Worm (Caenorhabditis elegans): ENCODE results near the gene C01G10.10.
A peak's percentile ranks its signal among the peaks of the same experiment; 100 is the strongest.

The C01G10.10 gene

DNA sequence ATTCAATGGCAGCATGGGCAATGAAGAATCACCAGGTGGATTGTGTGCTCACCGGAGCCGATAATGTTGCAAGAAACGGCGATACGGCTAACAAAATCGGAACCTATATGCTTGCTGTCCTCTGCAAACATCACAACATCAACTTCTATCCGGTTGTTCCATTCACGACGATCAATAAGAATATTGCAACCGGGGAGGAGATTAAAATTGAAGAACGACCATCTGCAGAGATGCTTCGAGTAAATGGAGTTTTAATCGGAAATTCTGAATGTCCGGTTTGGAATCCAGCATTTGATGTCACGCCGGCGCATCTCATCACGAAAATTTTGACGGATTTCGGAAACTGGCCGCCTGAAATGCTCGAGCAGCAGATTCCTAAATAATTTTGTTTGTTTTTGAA lies 1.4 kb upstream of the C01G10.10 start:
- TF ChIP-seq skn-1 (tag; optimal IDR thresholded peaks at IDR 0.05) (no peak), elt-2 (tag; optimal IDR thresholded peaks at IDR 0.05) (peak; percentile 15), ama-1 (optimal IDR thresholded peaks at IDR 0.05) (peak; percentile 84), fos-1 (tag; optimal IDR thresholded peaks at IDR 0.05) (no peak), elt-3 (tag; optimal IDR thresholded peaks at IDR 0.05) (no peak)

DNA sequence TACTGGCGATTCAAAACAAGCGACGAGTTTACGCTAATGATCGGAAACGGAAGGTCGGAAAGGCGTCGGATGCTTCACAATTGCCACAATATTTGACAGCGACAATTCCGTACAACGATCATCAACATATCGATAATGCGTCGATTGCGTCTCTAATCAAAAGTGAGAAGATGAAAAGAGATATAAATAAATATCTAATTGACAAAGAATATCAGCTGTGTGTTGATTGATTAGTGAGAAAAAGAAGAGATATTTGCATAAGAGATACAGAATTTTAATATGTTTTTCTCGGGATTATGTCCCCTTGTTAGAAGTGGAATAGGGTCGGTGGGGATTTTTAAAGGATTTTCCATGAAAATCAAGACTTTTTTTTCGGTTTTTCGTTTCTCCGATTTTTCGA lies 3.7 kb downstream of the C01G10.10 start:
- no peak for TF ChIP-seq fkh-10 (GFP tag; optimal IDR thresholded peaks at IDR 0.05)
- no peak for TF ChIP-seq hmg-11 (tag; optimal IDR thresholded peaks at IDR 0.05)
- no peak for TF ChIP-seq daf-12 (tag; optimal IDR thresholded peaks at IDR 0.05)
- no peak for TF ChIP-seq elt-2 (tag; optimal IDR thresholded peaks at IDR 0.05)
- TF ChIP-seq unc-62 (GFP tag; optimal IDR thresholded peaks at IDR 0.05) = no peak
- no peak for TF ChIP-seq pha-4 (tag; optimal IDR thresholded peaks at IDR 0.05)
- no peak for TF ChIP-seq nhr-12 (tag; optimal IDR thresholded peaks at IDR 0.05)
- TF ChIP-seq sea-2 (GFP tag; optimal IDR thresholded peaks at IDR 0.05) = no peak
- no peak for TF ChIP-seq lsy-12 (tag; optimal IDR thresholded peaks at IDR 0.05)
- TF ChIP-seq jun-1 (tag; optimal IDR thresholded peaks at IDR 0.05) = no peak
- no peak for TF ChIP-seq ceh-28 (tag; optimal IDR thresholded peaks at IDR 0.05)
- TF ChIP-seq nhr-28 (tag; optimal IDR thresholded peaks at IDR 0.05) = no peak
- no peak for TF ChIP-seq zag-1 (tag; optimal IDR thresholded peaks at IDR 0.05)
- TF ChIP-seq elt-1 (tag; optimal IDR thresholded peaks at IDR 0.05) = no peak
- no peak for TF ChIP-seq mml-1 (tag; optimal IDR thresholded peaks at IDR 0.05)
- TF ChIP-seq ztf-4 (tag; optimal IDR thresholded peaks at IDR 0.05) = no peak

DNA sequence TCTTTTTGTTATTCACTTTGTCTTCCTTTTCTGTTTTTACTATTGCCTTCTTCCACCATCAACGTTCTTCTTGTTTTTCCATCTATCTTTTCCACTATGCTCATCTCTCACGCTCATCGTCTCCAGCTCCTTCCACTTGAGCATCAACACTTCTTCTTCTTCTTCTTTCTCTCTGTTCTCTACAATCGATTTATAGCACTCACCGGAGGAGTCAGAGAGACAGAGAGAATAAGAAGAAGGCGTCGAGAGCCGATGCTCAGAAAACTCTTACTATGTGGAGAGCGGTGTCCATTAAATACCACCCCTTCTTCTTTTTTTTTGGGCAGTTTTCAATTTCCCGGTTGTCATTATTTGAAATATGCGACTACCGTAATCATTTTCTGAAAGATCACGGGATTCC lies 7.3 kb downstream of the C01G10.10 start:
- TF ChIP-seq fkh-10 (GFP tag; optimal IDR thresholded peaks at IDR 0.05) (peak; percentile 26), jun-1 (tag; optimal IDR thresholded peaks at IDR 0.05) (no peak), nfya-1 (tag; optimal IDR thresholded peaks at IDR 0.05; ENCODE audit: insufficient read depth) (peak; percentile 51), lin-39 (tag; optimal IDR thresholded peaks at IDR 0.05) (peak; percentile 78), zag-1 (tag; optimal IDR thresholded peaks at IDR 0.05) (no peak), egl-5 (tag; optimal IDR thresholded peaks at IDR 0.05) (peak; percentile 19), lin-15B (tag; optimal IDR thresholded peaks at IDR 0.05) (peak; percentile 30)

DNA sequence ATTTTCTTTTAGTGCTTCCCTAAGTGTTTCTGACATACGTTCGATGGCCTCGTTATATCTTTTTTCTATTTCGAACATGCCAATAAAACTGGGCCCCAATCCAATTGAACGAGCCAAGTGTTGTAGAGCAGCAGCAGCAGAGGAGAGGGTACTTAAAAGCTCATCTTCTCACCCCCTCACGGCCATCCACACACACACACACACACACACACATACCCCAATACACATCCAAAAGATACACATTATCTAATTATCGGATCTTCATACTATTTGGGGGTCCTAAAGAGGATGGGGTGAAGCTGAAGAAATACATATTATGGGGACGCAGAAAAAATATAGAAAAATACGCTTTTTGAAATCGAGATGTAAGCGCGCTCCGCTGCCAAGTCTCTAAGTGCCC lies 9.5 kb downstream of the C01G10.10 start:
- TF ChIP-seq nfya-1 (tag; optimal IDR thresholded peaks at IDR 0.05; ENCODE audit: insufficient read depth) (peak; percentile 6), nhr-23 (tag; optimal IDR thresholded peaks at IDR 0.05) (no peak), egl-5 (tag; optimal IDR thresholded peaks at IDR 0.05) (peak; percentile 78)

DNA sequence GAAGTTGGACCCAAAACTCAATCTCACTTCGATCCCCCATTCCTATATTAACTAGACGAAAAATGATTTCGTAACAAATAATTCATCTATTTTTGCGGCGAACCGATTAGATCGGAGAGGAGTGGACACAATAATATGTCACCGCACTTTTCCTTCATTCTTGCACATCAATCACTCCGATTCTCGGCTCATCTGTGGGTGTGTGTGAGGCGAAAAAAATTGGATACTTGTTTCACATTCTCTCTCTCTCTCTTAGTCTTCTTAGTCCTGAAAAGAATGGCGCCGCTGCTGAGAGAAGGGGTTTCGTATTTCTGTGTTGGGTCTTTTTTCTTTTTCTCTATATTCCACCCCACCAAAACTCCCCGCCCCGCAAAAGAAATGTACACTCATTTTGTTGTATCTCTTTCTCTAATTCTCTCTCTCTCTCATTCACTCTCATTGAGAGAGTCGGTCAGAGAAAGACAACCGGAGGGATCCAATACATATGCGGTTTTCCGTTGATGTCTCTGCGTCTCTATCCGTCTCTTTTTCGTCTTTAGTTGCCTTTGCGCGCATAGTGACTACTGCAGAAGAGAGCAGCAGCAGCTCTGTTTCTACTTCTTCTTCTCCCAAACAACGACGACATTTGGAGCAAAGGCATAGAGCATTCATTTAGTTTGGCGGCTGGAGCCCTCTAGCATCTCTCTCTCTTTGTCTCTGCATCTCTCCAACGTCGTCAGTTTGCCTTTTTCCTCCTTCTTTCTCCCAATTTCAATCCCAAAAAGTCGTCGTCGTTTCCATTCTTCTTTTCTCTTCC lies 11.0 kb downstream of the C01G10.10 start, which contains the start of gene unc-76:
TSS of gene unc-76 (plus strand) at position 746 of the 796 bp plus-strand sequence.
- TF ChIP-seq ama-1 (optimal IDR thresholded peaks at IDR 0.05) (peak; percentile 8), ceh-82 (tag; optimal IDR thresholded peaks at IDR 0.05) (no peak), eor-1 (tag; optimal IDR thresholded peaks at IDR 0.05) (no peak), nhr-28 (tag; optimal IDR thresholded peaks at IDR 0.05) (no peak), zag-1 (tag; optimal IDR thresholded peaks at IDR 0.05) (peak; percentile 73), mdl-1 (tag; optimal IDR thresholded peaks at IDR 0.05) (no peak), hmg-11 (tag; optimal IDR thresholded peaks at IDR 0.05) (peak; percentile 89), nhr-11 (tag; optimal IDR thresholded peaks at IDR 0.05) (peak; percentile 56), ceh-9 (tag; optimal IDR thresholded peaks at IDR 0.05) (no peak), ZK546.5 (tag; optimal IDR thresholded peaks at IDR 0.05) (no peak), nhr-43 (tag; optimal IDR thresholded peaks at IDR 0.05; ENCODE audit: poor library complexity, severe bottlenecking) (peak; percentile 42), egl-27 (tag; optimal IDR thresholded peaks at IDR 0.05) (peak; percentile 68), aly-2 (tag; optimal IDR thresholded peaks at IDR 0.05) (no peak), lin-15B (tag; optimal IDR thresholded peaks at IDR 0.05) (peak; percentile 62), lsy-12 (tag; optimal IDR thresholded peaks at IDR 0.05) (peak; percentile 54), nhr-67 (tag; optimal IDR thresholded peaks at IDR 0.05) (no peak), snpc-4 (tag; optimal IDR thresholded peaks at IDR 0.05) (peak; percentile 61), nfya-1 (tag; optimal IDR thresholded peaks at IDR 0.05; ENCODE audit: insufficient read depth) (peak; percentile 81), ztf-4 (tag; optimal IDR thresholded peaks at IDR 0.05) (no peak), nhr-77 (tag; optimal IDR thresholded peaks at IDR 0.05) (no peak), ceh-28 (tag; optimal IDR thresholded peaks at IDR 0.05) (peak; percentile 59), elt-2 (tag; optimal IDR thresholded peaks at IDR 0.05) (peak; percentile 0), nhr-76 (tag; optimal IDR thresholded peaks at IDR 0.05) (no peak), unc-62 (GFP tag; optimal IDR thresholded peaks at IDR 0.05) (peak; percentile 81), daf-12 (tag; optimal IDR thresholded peaks at IDR 0.05) (no peak), mml-1 (tag; optimal IDR thresholded peaks at IDR 0.05) (no peak), fkh-10 (GFP tag; optimal IDR thresholded peaks at IDR 0.05) (peak; percentile 54), lin-39 (tag; optimal IDR thresholded peaks at IDR 0.05) (peak; percentile 96), jun-1 (tag; optimal IDR thresholded peaks at IDR 0.05) (no peak), elt-1 (tag; optimal IDR thresholded peaks at IDR 0.05) (no peak), fkh-2 (tag; optimal IDR thresholded peaks at IDR 0.05) (no peak), nhr-23 (tag; optimal IDR thresholded peaks at IDR 0.05) (peak; percentile 5), pha-4 (tag; optimal IDR thresholded peaks at IDR 0.05) (peak; percentile 89), nhr-12 (tag; optimal IDR thresholded peaks at IDR 0.05) (no peak), egl-5 (tag; optimal IDR thresholded peaks at IDR 0.05) (peak; percentile 62), R02D3.7 (tag; optimal IDR thresholded peaks at IDR 0.05) (peak; percentile 58)
